Worm (Caenorhabditis elegans) whole organism, L3 larva: ENCODE results near the gene E02A10.3.

Experiments
- ceh-28 ChIP-seq: fragments of 150-350 bp; optimal IDR thresholded peaks from 2 replicates; lab custom pipeline; 2014; ENCODE audit warnings: missing biosample characterization, missing genetic modification reagents, missing genetic modification characterization
- elt-3 ChIP-seq, 3 experiments: fragments of 150-350 bp in 1 of 3; sonication (generic microtip) in 2 of 3; optimal IDR thresholded peaks; 2 replicates in 2 of 3; 4 replicates in 1 of 3; lab custom pipeline; 2014 to 2017; ENCODE audit warnings: missing biosample characterization in 3 of 3, missing genetic modification characterization in 3 of 3
- fkh-10 ChIP-seq: sonication (generic microtip); optimal IDR thresholded peaks from 2 replicates; lab custom pipeline; 2017; ENCODE audit warnings: missing biosample characterization, missing genetic modification reagents, missing genetic modification characterization
- fkh-2 ChIP-seq: fragments of 150-350 bp; optimal IDR thresholded peaks from 2 replicates; lab custom pipeline; 2014; ENCODE audit warnings: missing biosample characterization, missing genetic modification reagents, missing genetic modification characterization
- nhr-28 ChIP-seq: fragments of 150-350 bp; optimal IDR thresholded peaks from 2 replicates; lab custom pipeline; 2014; ENCODE audit warnings: missing biosample characterization, missing genetic modification characterization
- nhr-76 ChIP-seq: fragments of 150-350 bp; sonication (generic microtip); optimal IDR thresholded peaks from 5 replicates; lab custom pipeline; 2014; ENCODE audit warnings: missing biosample characterization, missing genetic modification characterization
- pqm-1 ChIP-seq: fragments of 150-350 bp; optimal IDR thresholded peaks from 2 replicates; lab custom pipeline; 2017; ENCODE audit warnings: missing biosample characterization, missing genetic modification characterization, inconsistent platforms
- snpc-4 ChIP-seq: fragments of 150-350 bp; optimal IDR thresholded peaks from 2 replicates; lab custom pipeline; 2014; ENCODE audit warnings: missing biosample characterization, missing genetic modification characterization

DNA sequence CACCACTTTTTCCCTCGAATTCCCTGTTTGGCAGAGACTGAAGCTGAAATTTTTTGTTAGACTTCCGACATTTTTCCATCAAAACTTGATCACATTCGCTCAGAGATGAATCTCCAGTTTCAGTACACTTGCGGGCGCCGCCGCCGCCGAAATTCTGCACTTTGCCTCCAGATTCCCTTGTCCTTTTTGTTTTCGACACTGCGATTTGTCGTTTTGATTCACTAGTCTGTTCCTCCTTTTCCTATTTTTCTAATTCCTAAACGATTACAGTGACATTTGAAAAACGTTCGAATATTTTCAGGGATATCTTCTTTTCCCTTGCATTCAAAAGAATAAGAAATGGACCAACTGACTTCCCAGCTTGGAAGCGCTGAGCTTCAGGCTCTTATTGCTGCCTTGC, 38.7 kb upstream of the E02A10.3 start, which contains the start of gene F45D3.2:
- no peak for TF ChIP-seq ceh-28 (tag; lab: Kevin White, UChicago)
- no peak for TF ChIP-seq elt-3 (tag; optimal IDR thresholded peaks at IDR 0.05; lab: Kevin White, UChicago)
- no peak for TF ChIP-seq nhr-28 (tag; lab: Kevin White, UChicago)
- no peak for TF ChIP-seq pqm-1 (tag; lab: Kevin White, UChicago)
- no peak for TF ChIP-seq nhr-76 (tag; lab: Kevin White, UChicago)
- no peak for TF ChIP-seq snpc-4
- no peak for TF ChIP-seq fkh-10 (GFP tag; lab: Kevin White, UChicago)
- TF ChIP-seq fkh-2 (tag; lab: Kevin White, UChicago), result no peak
